Fruit fly (Drosophila melanogaster) ovary, adult (tissue): Measurements from ENCODE around the gene Ube4B.

Experiments
- CG17801 ChIP-seq: fragments of 200-800 bp; optimal IDR thresholded peaks from 2 replicates; lab custom pipeline; 2019; ENCODE audit warnings: missing biosample characterization, mild to moderate bottlenecking, missing genetic modification characterization, moderate library complexity; ENCODE audit not compliant: partially characterized antibody

The Ube4B gene

dm6 chr2L:13003659-13004058, 15.6 kb downstream of the Ube4B start:
- TF ChIP-seq CG17801 (GFP tag; lab: Kevin White, UChicago): no peak

DNA sequence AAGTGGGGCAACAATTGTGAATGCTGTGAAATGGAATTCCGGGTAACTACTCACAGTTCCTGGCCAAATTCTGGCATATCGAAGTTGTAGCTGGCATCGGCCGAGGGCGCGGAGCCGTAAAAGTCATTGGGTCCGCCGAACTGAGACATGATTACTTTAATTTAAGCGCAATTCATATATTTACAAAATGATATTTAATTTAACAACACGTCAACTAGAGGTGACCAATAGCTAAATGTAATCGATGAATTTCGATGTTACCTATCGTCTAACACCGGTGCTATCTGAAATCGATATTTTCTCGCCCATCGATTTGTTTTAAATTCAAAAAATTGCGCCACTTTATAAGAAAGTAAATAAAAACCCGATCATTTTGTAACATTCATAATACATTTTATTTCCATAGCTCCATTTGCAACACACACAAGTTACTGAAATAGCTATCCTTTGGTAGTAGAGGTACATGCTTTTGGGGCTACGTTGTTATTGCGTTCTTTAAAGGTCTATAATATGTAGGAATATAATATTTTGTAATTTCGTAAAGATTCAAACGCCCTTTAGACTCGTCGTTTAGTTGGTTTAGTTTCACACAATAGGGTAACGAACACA, 18.7 kb downstream of the Ube4B start, which contains the start of gene Yip1d1:
Gene Yip1d1, minus strand, starts transcription at position 243 of the 609 bp plus-strand sequence.
- peak; percentile 1 for TF ChIP-seq CG17801 (GFP tag; lab: Kevin White, UChicago)

DNA sequence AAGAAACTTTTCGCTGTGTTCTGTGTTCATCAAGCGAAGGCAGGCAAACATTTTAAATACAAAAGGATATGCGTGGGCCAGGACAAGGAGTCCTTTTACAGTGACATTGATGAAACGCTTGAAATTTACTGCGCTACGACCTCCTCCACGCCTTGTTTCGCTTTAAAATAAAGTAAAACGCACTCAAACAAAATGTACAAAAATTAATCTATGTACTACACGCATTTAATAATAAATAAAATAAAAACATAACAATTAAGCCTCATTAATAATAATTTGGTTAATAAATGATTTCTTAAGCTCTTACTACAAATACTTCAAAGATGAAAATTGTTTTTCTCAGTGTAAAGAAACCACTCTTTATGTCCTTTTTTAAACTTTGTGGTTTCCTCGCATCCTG, 34.2 kb downstream of the Ube4B start:
- no peak for TF ChIP-seq CG17801 (GFP tag; lab: Kevin White, UChicago)

DNA sequence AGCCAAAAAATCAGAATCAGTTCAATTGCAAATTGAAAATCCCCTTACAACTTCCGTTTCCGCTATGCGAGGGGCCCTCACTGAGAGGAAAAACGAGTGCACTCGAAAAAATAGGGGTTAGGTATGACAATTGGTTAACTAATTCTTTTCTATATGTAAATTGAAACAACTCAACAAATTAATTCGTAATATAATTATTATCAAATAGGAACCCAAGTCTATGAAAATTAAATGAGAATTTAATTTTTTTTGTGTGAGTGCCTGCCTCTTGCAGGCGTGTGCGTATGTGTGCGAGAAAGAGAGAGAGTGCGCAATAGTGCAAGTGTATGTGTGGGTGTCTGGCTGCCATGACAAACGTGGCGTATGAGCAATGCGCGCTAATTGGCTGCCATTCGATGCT, 37.1 kb downstream of the Ube4B start:
- no peak for TF ChIP-seq CG17801 (GFP tag; lab: Kevin White, UChicago)

dm6 chr2L:12978486-12978885, 40.7 kb downstream of the Ube4B start, which contains the start of gene Vha68-3:
TSS of gene Vha68-3 (plus strand) at chr2L:12978786.
- TF ChIP-seq CG17801 (GFP tag; lab: Kevin White, UChicago): no peak

DNA sequence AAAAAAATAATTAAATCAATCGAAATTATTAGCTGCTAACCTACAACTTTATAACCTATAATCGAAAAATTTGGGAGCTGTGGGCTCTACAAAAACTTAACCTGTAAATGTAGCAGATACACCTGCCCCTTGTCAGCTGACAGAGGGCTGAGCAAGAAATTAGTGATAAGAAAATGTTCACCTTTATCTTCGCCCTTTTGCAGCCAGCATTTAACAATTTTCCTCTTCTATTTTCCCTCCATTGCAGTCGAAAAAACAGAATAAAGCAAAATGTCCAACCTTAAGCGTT, 43.9 kb downstream of the Ube4B start:
- no peak for TF ChIP-seq CG17801 (GFP tag; lab: Kevin White, UChicago)

- no peak for TF ChIP-seq CG17801 (GFP tag; lab: Kevin White, UChicago)
Measured at dm6 chr2L:12974562-12975366, 44.5 kb downstream of the Ube4B start.

- TF ChIP-seq CG17801 (GFP tag; lab: Kevin White, UChicago): peak; percentile 66
Measured at dm6 chr2L:12974045-12974539, 45.1 kb downstream of the Ube4B start, which contains the start of gene Vha68-2. TSS of gene Vha68-2 (plus strand) at chr2L:12974322.

- TF ChIP-seq CG17801 (GFP tag; lab: Kevin White, UChicago): no peak
Measured at dm6 chr2L:12969569-12969968, 49.7 kb downstream of the Ube4B start.

DNA sequence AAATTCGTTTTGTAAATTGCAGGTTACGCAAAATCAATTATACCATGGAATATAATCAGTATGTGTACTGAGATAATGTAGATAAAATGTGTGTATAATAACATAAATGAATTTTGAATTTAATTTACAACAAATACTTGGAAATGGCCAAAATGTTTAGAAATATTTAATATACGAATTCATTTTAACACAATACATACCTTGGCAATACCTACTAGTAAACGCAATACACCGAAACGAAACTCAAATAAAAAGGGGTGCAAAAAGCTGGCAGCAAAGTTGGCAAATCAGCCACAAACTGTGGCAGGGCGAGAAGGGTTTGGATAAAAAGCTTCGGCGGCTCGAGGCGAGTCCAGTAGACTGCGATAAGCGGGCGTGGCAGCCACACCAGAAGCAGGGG, 52.9 kb downstream of the Ube4B start, which contains the start of gene CG16800:
Gene CG16800, plus strand, starts transcription at position 301 of the 400 bp plus-strand sequence.
- TF ChIP-seq CG17801 (GFP tag; lab: Kevin White, UChicago): no peak
